Worm (Caenorhabditis elegans): ENCODE results near the gene F27B10.1.
"Not testable (repeated sequence)": the region's sequence is repeated elsewhere in the genome, so short reads cannot be mapped to it uniquely, and the experiment has no call there.

Gene F27B10.1

DNA sequence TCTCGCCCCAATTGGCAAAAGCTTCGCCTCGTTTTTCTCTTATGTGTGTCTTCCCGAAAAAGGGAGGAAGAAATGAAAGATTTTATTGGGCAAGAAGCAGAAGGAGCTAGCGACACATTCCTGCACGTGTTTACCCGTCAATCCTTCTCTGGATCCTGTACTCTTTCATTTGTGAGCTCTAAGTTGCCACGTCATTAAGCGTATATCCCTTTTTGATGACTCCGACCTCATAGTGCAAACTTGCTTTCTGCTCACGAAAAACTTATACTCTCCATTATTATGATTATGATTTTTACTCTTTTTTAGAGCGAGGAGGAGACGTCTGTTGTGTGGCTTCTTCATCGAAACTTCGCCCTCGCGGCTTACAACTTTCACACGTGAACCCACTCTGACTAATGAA is at the start of gene F27B10.1:
TSS of gene F27B10.1 (plus strand) at position 301 of the 400 bp plus-strand sequence.
- no peak for TF ChIP-seq dao-5 (tag; optimal IDR thresholded peaks at IDR 0.05)
- TF ChIP-seq him-1 (tag; optimal IDR thresholded peaks at IDR 0.05), result no peak
- TF ChIP-seq W03F9.2 (tag; optimal IDR thresholded peaks at IDR 0.05), result no peak

DNA sequence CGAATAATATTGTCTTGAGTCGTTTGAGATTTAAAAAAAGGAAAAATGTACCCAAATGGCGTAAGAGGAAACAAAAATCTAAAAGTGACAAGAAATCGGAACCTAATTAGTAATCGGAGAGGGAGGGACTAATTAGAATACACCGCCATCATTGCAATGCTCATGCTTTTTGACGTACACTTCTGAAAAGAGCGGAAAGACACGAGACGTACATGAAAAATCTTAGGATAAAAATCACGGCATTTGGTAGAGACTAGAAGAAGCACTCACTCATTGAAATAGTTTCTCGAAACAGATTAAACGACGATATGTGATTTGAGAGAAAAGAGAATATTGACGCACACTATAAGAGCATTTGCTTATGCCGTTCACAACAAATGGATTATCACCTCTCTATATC is 49.4 kb upstream of the F27B10.1 start:
- TF ChIP-seq W03F9.2 (tag; optimal IDR thresholded peaks at IDR 0.05), result no peak
- TF ChIP-seq dao-5 (tag; optimal IDR thresholded peaks at IDR 0.05), result no peak
- no peak for TF ChIP-seq him-1 (tag; optimal IDR thresholded peaks at IDR 0.05)

DNA sequence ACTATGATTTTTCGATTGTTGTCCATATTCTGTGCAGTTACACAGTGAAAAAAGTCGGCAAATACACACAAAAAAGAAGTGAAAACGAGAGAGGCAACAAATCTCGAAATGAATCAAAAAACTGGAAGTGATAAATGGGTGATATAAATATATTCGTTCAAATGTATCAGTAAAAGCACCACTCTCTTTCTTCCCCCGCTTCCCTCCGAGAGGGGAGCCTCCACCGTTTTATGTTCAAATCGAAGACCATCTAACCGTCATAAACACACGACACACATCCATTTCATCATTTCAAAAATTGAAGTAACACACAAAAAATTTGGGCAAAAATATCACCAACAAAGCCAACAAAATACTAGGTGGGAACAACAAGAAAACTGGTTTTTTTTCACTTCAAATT is 45.4 kb upstream of the F27B10.1 start, which contains the start of gene F20A1.6:
TSS of gene F20A1.6 (minus strand) at position 101 of the 400 bp plus-strand sequence.
- TF ChIP-seq him-1 (tag; optimal IDR thresholded peaks at IDR 0.05) (no peak), W03F9.2 (tag; optimal IDR thresholded peaks at IDR 0.05) (no peak), dao-5 (tag; optimal IDR thresholded peaks at IDR 0.05) (no peak)

DNA sequence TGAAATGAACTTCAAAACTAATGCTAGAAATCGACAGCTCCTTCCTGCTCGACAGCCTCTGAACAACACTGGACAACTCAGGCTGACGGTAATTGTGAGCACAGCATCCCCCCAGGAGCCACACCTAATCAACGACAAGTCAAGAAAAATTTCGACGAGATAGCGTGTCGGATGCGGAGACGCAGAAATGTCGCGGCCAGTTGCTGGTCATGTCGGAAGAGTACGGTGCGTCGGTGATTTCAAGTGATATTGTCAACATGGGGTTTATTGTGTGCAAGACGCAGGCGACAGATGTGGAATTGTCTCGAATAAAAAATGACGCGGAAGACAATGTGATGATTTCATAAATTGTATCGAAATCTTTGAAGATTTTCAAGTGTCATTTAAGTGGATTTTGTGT is 35.9 kb upstream of the F27B10.1 start, which contains the start of gene twk-11:
TSS of gene twk-11 (minus strand) at position 101 of the 400 bp plus-strand sequence.
- TF ChIP-seq dao-5 (tag; optimal IDR thresholded peaks at IDR 0.05) (no peak), W03F9.2 (tag; optimal IDR thresholded peaks at IDR 0.05) (no peak)

DNA sequence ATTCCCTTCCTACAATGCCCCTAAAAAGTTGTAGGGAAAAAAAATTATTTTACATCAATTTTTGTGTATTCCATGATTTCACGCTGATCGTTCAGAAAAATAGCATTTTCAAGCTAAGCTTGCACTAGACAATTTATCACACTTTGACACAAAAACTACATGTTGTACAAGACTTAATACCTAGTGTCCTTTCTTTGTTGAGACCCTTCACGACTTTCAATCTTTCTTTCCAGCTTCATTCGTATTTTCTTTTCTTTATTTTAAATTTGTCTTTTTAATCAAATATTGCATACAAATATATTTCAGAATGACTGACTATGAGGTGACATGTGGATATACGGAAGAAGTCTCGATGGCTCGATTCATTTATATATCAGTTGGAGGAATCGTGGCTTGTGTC is 26.4 kb upstream of the F27B10.1 start, which contains the start of gene F20A1.2:
TSS of gene F20A1.2 (plus strand) at position 301 of the 400 bp plus-strand sequence.
- TF ChIP-seq dao-5 (tag; optimal IDR thresholded peaks at IDR 0.05), result no peak
- no peak for TF ChIP-seq W03F9.2 (tag; optimal IDR thresholded peaks at IDR 0.05)
- no peak for TF ChIP-seq him-1 (tag; optimal IDR thresholded peaks at IDR 0.05)

DNA sequence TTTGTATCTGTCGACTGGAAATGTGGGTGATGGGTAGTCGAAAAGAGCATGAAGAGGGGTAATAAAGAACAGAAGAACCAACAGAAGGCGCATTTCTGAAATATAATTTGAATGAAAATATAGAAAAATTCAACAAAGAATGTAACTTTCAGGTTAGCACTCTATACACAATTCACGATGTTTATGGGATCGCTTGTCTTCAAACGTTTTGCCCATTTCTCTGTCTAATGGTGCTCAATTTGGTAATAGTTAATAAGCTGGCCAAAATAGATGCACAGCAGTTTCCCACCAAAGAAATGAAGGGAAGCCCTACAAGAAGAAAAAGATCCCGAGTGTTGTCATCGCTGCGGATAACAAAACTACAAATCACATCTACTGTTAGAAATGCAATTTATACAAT is 24.9 kb upstream of the F27B10.1 start, which contains the start of gene F20A1.8:
TSS of gene F20A1.8 (minus strand) at position 101 of the 400 bp plus-strand sequence.
- TF ChIP-seq W03F9.2 (tag; optimal IDR thresholded peaks at IDR 0.05) (no peak), him-1 (tag; optimal IDR thresholded peaks at IDR 0.05) (no peak), dao-5 (tag; optimal IDR thresholded peaks at IDR 0.05) (no peak)

DNA sequence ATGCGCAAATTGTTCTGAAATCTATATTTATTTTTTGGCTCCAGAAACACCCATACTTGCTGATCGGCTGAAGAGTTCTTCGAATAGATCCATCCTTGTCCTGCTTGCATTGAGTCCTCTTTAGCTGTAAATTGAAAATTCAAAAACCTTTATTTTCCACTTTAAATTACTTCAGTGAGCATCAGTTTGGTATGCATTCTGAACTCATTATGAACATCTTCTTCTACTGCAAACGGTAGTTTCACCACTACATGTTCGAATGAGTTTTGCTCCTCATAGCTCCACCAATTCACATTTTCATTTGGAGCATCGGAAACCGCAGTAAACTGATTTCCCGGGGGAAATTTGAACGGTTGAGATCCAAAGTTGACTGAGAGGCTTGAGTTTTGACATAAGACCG is 22.3 kb upstream of the F27B10.1 start:
- TF ChIP-seq W03F9.2 (tag; optimal IDR thresholded peaks at IDR 0.05), result no peak
- no peak for TF ChIP-seq him-1 (tag; optimal IDR thresholded peaks at IDR 0.05)
- TF ChIP-seq dao-5 (tag; optimal IDR thresholded peaks at IDR 0.05), result no peak

DNA sequence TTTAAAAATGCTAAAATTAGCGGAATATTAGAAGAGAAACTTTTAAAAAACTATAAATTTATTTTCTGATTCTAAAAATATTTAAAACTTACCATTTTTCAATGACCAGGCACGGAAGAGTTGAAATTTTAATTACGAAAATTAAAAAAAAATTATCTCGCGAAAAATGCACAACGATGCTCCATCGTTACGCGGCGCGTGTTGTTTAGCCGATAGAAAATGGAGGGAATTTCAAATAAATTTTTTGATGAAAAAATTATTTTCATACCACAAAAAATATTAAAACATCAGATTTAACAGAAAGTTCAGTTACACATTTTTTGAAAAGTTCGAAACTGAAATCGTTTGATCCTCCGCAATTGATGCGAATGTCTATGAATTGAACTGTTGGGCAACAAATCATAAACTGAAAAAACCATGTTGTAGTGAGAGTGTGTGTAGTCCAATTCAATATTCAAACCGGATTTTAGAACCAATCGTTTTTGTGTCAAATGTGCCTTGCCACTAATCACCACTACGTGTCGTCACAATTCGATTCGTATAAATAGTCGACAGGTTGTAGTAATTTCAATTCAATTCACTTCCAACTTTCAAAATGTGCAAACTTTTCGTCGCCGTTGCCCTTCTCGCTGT is 21.2 kb upstream of the F27B10.1 start, which contains the start of the genes tofu-2 and spig-1:
TSS of gene tofu-2 (minus strand) at position 116 of the 633 bp plus-strand sequence.
TSS of gene spig-1 (plus strand) at position 583 of the 633 bp plus-strand sequence.
- no peak for TF ChIP-seq him-1 (tag; optimal IDR thresholded peaks at IDR 0.05)
- no peak for TF ChIP-seq W03F9.2 (tag; optimal IDR thresholded peaks at IDR 0.05)
- no peak for TF ChIP-seq dao-5 (tag; optimal IDR thresholded peaks at IDR 0.05)

DNA sequence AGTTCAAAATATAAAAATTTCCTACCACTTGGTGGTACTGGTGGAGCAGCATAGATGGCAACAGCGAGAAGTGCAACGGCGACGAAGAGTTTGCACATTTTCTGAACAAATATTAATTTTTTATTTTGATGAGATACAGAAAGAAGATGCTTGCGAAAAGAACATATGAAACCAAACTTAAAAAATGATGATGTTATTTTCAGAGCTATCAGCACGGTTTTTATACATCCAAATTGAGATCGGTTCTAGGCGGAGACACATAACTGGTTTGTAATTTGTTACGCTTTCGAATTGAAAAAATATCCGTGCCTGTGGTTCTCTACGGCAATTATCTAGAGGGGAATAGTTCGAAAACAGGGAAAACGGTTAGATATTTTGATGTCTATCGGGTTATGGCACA is 19.3 kb upstream of the F27B10.1 start, which contains the start of gene txt-17:
TSS of gene txt-17 (minus strand) at position 101 of the 400 bp plus-strand sequence.
- TF ChIP-seq W03F9.2 (tag; optimal IDR thresholded peaks at IDR 0.05) (no peak), dao-5 (tag; optimal IDR thresholded peaks at IDR 0.05) (no peak), him-1 (tag; optimal IDR thresholded peaks at IDR 0.05) (no peak)

DNA sequence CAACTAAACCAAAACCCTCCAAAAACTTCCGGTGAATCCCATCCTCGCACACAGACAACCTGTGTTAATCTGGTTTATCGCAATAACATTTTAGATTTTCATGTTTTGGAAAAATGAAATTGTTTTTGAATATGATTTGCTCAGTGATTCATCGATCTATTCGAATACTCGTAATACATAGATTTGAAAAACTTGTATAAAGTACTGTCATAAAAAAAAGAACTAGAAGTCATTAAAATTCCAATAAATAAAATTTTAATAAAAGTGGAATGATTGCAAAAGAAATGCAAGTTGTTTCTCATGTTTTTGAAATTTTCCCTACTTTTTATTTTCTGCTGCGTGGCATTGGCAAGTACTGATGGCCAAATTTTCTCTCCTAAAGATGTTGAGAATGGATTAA is 17.8 kb upstream of the F27B10.1 start, which contains the start of gene spig-8:
TSS of gene spig-8 (plus strand) at position 301 of the 400 bp plus-strand sequence.
- TF ChIP-seq W03F9.2 (tag; optimal IDR thresholded peaks at IDR 0.05), result no peak
- no peak for TF ChIP-seq him-1 (tag; optimal IDR thresholded peaks at IDR 0.05)
- no peak for TF ChIP-seq dao-5 (tag; optimal IDR thresholded peaks at IDR 0.05)

DNA sequence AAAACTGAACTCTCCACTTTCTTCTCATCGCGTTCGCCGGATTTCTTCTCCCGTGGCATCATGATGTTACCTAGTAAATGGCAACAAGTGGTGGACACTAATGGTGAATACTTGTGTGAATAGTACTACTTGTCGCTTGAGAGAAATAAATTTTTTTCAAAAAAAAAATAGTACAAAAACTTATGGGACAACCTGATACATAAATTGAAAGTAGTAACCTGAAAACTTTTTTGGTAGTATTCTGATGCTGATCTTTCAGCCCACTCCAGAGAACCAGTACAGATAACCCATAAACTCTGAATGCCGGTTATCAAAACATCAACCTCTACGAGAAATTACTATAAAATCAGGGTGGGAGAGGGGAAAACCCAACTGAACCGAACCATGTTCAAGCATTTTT is 14.6 kb upstream of the F27B10.1 start, which contains the start of gene Y57E12AL.2:
TSS of gene Y57E12AL.2 (plus strand) at position 301 of the 400 bp plus-strand sequence.
- not testable (repeated sequence) for TF ChIP-seq W03F9.2, him-1, dao-5 (tag; optimal IDR thresholded peaks at IDR 0.05)

DNA sequence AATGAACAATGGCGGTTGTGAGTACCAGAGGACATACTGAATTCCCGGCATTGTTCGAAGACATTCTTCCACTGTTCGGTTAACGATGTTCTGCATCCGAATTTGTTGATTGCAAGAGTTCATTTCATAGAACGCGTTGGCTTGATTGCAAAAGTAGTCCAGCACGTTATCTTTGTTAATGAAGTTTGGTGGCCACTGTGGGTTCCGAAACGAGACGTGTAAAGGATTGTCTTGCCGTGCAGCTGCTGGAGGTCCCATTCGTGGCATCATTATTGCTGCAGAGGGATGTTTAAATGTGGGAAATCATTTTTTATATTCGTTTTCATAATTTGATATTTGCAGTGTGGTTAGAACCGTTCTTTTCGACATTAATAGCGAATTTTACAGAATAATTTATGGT is 13.1 kb upstream of the F27B10.1 start, which contains the start of gene mdt-6:
TSS of gene mdt-6 (minus strand) at position 275 of the 400 bp plus-strand sequence.
- TF ChIP-seq W03F9.2 (tag; optimal IDR thresholded peaks at IDR 0.05) (no peak), dao-5 (tag; optimal IDR thresholded peaks at IDR 0.05) (no peak), him-1 (tag; optimal IDR thresholded peaks at IDR 0.05) (no peak)

DNA sequence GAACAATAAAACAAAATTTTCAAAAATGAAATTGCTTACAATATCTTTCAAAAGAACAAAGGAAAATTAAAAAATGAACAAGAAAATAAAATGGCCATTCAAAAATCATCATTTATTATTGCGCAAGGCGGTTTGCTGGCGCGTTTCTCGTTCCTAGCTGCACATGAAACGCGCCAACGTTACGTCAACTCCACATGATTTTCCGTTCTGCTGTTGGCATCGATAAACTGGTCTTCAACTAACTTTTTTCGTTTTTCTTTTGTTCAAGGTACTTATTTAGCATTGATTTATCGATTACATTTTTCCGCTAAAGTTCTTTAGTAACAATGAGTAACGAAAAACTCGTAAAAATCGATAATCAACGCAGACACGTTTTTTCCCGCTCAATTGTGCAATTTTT is 12.0 kb upstream of the F27B10.1 start, which contains the start of the genes Y57E12AL.6 and Y57E12AL.1:
TSS of gene Y57E12AL.6 (minus strand) at position 75 of the 400 bp plus-strand sequence.
TSS of gene Y57E12AL.1 (plus strand) at position 135 of the 400 bp plus-strand sequence.
- TF ChIP-seq W03F9.2 (tag; optimal IDR thresholded peaks at IDR 0.05), result peak; percentile 95
- TF ChIP-seq dao-5 (tag; optimal IDR thresholded peaks at IDR 0.05), result no peak

DNA sequence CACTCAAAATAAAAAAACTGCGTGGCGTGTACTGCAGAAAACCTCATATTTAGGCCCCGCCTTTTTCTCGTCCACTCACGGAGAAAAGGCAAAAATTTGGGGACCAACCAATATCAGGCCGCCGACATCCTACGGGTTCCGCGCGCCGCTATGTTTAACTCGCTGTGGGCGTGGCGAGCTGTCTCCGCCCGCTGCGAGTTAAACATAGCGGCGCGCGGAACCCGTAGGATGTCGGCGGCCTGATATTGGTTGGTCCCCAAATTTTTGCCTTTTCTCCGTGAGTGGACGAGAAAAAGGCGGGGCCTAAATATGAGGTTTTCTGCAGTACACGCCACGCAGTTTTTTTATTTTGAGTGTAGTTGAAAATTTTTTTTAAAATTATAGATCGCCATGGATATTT is 9.6 kb upstream of the F27B10.1 start, which contains the start of gene tmem-258:
TSS of gene tmem-258 (plus strand) at position 385 of the 400 bp plus-strand sequence.
- TF ChIP-seq him-1, dao-5, W03F9.2 (tag; optimal IDR thresholded peaks at IDR 0.05): not testable (repeated sequence)
